ENCODE assay signal across 4 worm cellular contexts in genomic region chrX:7667394-7668089, ce11.
TF ChIP-seq lines count a peak whose summit lies in the region.

F27D9.13 (minus strand) TSS chrX:7667444.

TF ChIP-seq in whole organism, L2 larva, 48 proteins besides CTCF, POLR2A, EP300 and RAD21:
- TF ChIP-seq crh-2 (tag; optimal IDR thresholded peaks at IDR 0.05; lab: Kevin White, UChicago): peak; percentile 14
- peak; percentile 32 for TF ChIP-seq fos-1 (tag; optimal IDR thresholded peaks at IDR 0.05; lab: Kevin White, UChicago)
- no peak for TF ChIP-seq Y55F3AM.14 (GFP tag; optimal IDR thresholded peaks at IDR 0.05; lab: Kevin White, UChicago)
TF ChIP-seq in whole organism, L2 larva: peak in this region for 2.

TF ChIP-seq in whole organism, L3 larva, 47 proteins besides CTCF, POLR2A, EP300 and RAD21:
- TF ChIP-seq tbx-2 (tag; optimal IDR thresholded peaks at IDR 0.05; lab: Kevin White, UChicago) (no peak), nhr-237 (tag; optimal IDR thresholded peaks at IDR 0.05; lab: Kevin White, UChicago) (no peak), nhr-11 (tag; optimal IDR thresholded peaks at IDR 0.05; lab: Kevin White, UChicago) (no peak), elt-2 (tag; optimal IDR thresholded peaks at IDR 0.05; lab: Kevin White, UChicago) (peak; percentile 57), ceh-28 (tag; optimal IDR thresholded peaks at IDR 0.05; lab: Kevin White, UChicago) (no peak), ama-1 (optimal IDR thresholded peaks at IDR 0.05; lab: Kevin White, UChicago) (no peak), zag-1 (tag; optimal IDR thresholded peaks at IDR 0.05; lab: Kevin White, UChicago) (no peak), pqm-1 (tag; optimal IDR thresholded peaks at IDR 0.05; lab: Kevin White, UChicago) (peak; percentile 67), aly-2 (tag; optimal IDR thresholded peaks at IDR 0.05; lab: Kevin White, UChicago) (no peak), unc-62 (GFP tag; optimal IDR thresholded peaks at IDR 0.05; lab: Kevin White, UChicago) (no peak), nfya-1 (tag; optimal IDR thresholded peaks at IDR 0.05; lab: Kevin White, UChicago; ENCODE audit: insufficient read depth) (no peak), daf-12 (tag; optimal IDR thresholded peaks at IDR 0.05; lab: Kevin White, UChicago) (no peak)

TF ChIP-seq in whole organism, L4 larva, 104 proteins besides CTCF, POLR2A, EP300 and RAD21:
- TF ChIP-seq pqm-1 (tag; optimal IDR thresholded peaks at IDR 0.05; lab: Kevin White, UChicago): peak; percentile 3
- TF ChIP-seq T26A8.4 (GFP tag; IDR thresholded peaks at IDR 0.05; lab: Robert Waterston, UW): no peak
- TF ChIP-seq mdt-29 (GFP tag; IDR thresholded peaks at IDR 0.05; lab: Robert Waterston, UW): no peak
- no peak for TF ChIP-seq tra-1 (GFP tag; IDR thresholded peaks at IDR 0.05; lab: Robert Waterston, UW)
- TF ChIP-seq lin-38 (GFP tag; IDR thresholded peaks at IDR 0.05; lab: Robert Waterston, UW): no peak
- TF ChIP-seq ceh-82 (tag; optimal IDR thresholded peaks at IDR 0.05; lab: Kevin White, UChicago): no peak
- no peak for TF ChIP-seq ceh-62 (tag; optimal IDR thresholded peaks at IDR 0.05; lab: Kevin White, UChicago)
- no peak for TF ChIP-seq Y48G9A.11 (GFP tag; IDR thresholded peaks at IDR 0.05; lab: Robert Waterston, UW)
- TF ChIP-seq ama-1 (optimal IDR thresholded peaks at IDR 0.05; lab: Kevin White, UChicago): no peak
- no peak for TF ChIP-seq D1046.2 (GFP tag; IDR thresholded peaks at IDR 0.05; lab: Robert Waterston, UW)
- TF ChIP-seq daf-19 (GFP tag; conservative IDR thresholded peaks at IDR 0.05; lab: Robert Waterston, UW): no peak
- no peak for TF ChIP-seq zip-2 (tag; optimal IDR thresholded peaks at IDR 0.05; lab: Kevin White, UChicago)
- TF ChIP-seq snpc-1.2 (GFP tag; IDR thresholded peaks at IDR 0.05; lab: Robert Waterston, UW): no peak
- TF ChIP-seq hlh-30 (tag; optimal IDR thresholded peaks at IDR 0.05; lab: Kevin White, UChicago; ENCODE audit: insufficient read depth): no peak
- peak; percentile 12 for TF ChIP-seq hlh-11 (tag; optimal IDR thresholded peaks at IDR 0.05; lab: Kevin White, UChicago)
- TF ChIP-seq lim-7 (GFP tag; IDR thresholded peaks at IDR 0.05; lab: Robert Waterston, UW): no peak
- TF ChIP-seq daf-12 (tag; optimal IDR thresholded peaks at IDR 0.05; lab: Kevin White, UChicago): no peak
- TF ChIP-seq dve-1 (tag; optimal IDR thresholded peaks at IDR 0.05; lab: Kevin White, UChicago; ENCODE audit: insufficient read depth): peak; percentile 17
- no peak for TF ChIP-seq zfp-3 (GFP tag; conservative IDR thresholded peaks at IDR 0.05; lab: Robert Waterston, UW)
- peak; percentile 21 for TF ChIP-seq nhr-28 (tag; optimal IDR thresholded peaks at IDR 0.05; lab: Kevin White, UChicago)
- no peak for TF ChIP-seq attf-4 (tag; optimal IDR thresholded peaks at IDR 0.05; lab: Kevin White, UChicago)
- no peak for TF ChIP-seq madf-5 (GFP tag; IDR thresholded peaks at IDR 0.05; lab: Robert Waterston, UW)
- no peak for TF ChIP-seq daf-8 (GFP tag; IDR thresholded peaks at IDR 0.05; lab: Robert Waterston, UW)
- TF ChIP-seq lin-15B (tag; optimal IDR thresholded peaks at IDR 0.05; lab: Kevin White, UChicago): no peak

TF ChIP-seq in whole organism, young adult, 124 proteins besides CTCF, POLR2A, EP300 and RAD21:
- TF ChIP-seq rec-8 (tag; optimal IDR thresholded peaks at IDR 0.05; lab: Kevin White, UChicago): no peak
- peak; percentile 37 for TF ChIP-seq nhr-80 (tag; optimal IDR thresholded peaks at IDR 0.05; lab: Kevin White, UChicago)
